Worm (Caenorhabditis elegans) whole organism, late embryonic: Measurements from ENCODE around the gene arrd-17.

ENCODE experiments used
- C08G9.2 ChIP-seq: sonication (generic microtip); optimal IDR thresholded peaks from 2 replicates; lab custom pipeline; 2016; ENCODE audit warnings: mild to moderate bottlenecking, missing genetic modification characterization, moderate library complexity, missing compliant biosample characterization
- Y22D7AL.16 ChIP-seq: sonication (generic microtip); optimal IDR thresholded peaks from 2 replicates; lab custom pipeline; 2016; ENCODE audit warnings: missing genetic modification characterization, missing compliant biosample characterization
- ahr-1 ChIP-seq: sonication (generic microtip); optimal IDR thresholded peaks from 2 replicates; lab custom pipeline; 2016; ENCODE audit warnings: missing genetic modification characterization, missing compliant biosample characterization
- ceh-14 ChIP-seq: sonication (generic microtip); optimal IDR thresholded peaks from 2 replicates; lab custom pipeline; 2016; ENCODE audit warnings: missing genotype, missing genetic modification characterization, missing compliant biosample characterization
- ceh-18 ChIP-seq: sonication (generic microtip); optimal IDR thresholded peaks from 2 replicates; lab custom pipeline; 2016; ENCODE audit warnings: missing genetic modification characterization, missing compliant biosample characterization
- ceh-22 ChIP-seq: sonication (generic microtip); optimal IDR thresholded peaks from 2 replicates; lab custom pipeline; 2017; ENCODE audit warnings: missing biosample characterization, missing genetic modification characterization
- ceh-30 ChIP-seq: fragments of 150-350 bp; optimal IDR thresholded peaks from 2 replicates; lab custom pipeline; 2014; ENCODE audit warnings: missing biosample characterization, missing genetic modification characterization
- ceh-34 ChIP-seq: sonication (generic microtip); optimal IDR thresholded peaks from 2 replicates; lab custom pipeline; 2016; ENCODE audit warnings: mild to moderate bottlenecking, missing genetic modification characterization, missing compliant biosample characterization
- ceh-48 ChIP-seq: sonication (generic microtip); optimal IDR thresholded peaks from 2 replicates; lab custom pipeline; 2016; ENCODE audit warnings: missing genetic modification characterization, inconsistent platforms, missing compliant biosample characterization
- ceh-6 ChIP-seq: fragments of 200-800 bp; sonication (Bioruptor generic); optimal IDR thresholded peaks from 2 replicates; lab custom pipeline; 2018; ENCODE audit warnings: mild to moderate bottlenecking, missing genetic modification characterization, missing compliant biosample characterization
- ceh-9 ChIP-seq: sonication (generic microtip); optimal IDR thresholded peaks from 2 replicates; lab custom pipeline; 2016; ENCODE audit warnings: mild to moderate bottlenecking, missing genetic modification characterization, inconsistent platforms, missing compliant biosample characterization
- che-1 ChIP-seq: sonication (generic microtip); optimal IDR thresholded peaks from 2 replicates; lab custom pipeline; 2016; ENCODE audit warnings: mild to moderate bottlenecking, missing genetic modification characterization, missing compliant biosample characterization
- dmd-4 ChIP-seq: sonication (generic microtip); optimal IDR thresholded peaks from 2 replicates; lab custom pipeline; 2016; ENCODE audit warnings: borderline replicate concordance, missing genetic modification characterization, missing compliant biosample characterization
- elt-2 ChIP-seq: sonication (generic microtip); optimal IDR thresholded peaks from 2 replicates; lab custom pipeline; 2016; ENCODE audit warnings: missing genetic modification reagents, missing genetic modification characterization, missing compliant biosample characterization
- fkh-6 ChIP-seq: sonication (generic microtip); optimal IDR thresholded peaks from 2 replicates; lab custom pipeline; 2016; ENCODE audit warnings: missing genetic modification characterization, missing compliant biosample characterization
- hlh-30 ChIP-seq: sonication (generic microtip); optimal IDR thresholded peaks from 2 replicates; lab custom pipeline; 2017; ENCODE audit warnings: antibody characterized with exemption, missing genetic modification characterization, missing compliant biosample characterization; ENCODE audit not compliant: insufficient read depth
- hlh-8 ChIP-seq: sonication (generic microtip); optimal IDR thresholded peaks from 2 replicates; lab custom pipeline; 2016; ENCODE audit warnings: missing genotype, missing genetic modification characterization, missing compliant biosample characterization
- lin-11 ChIP-seq: fragments of 200-800 bp; sonication (Bioruptor generic); optimal IDR thresholded peaks from 2 replicates; lab custom pipeline; 2018; ENCODE audit warnings: mild to moderate bottlenecking, missing genetic modification characterization, missing compliant biosample characterization
- mec-3 ChIP-seq: sonication (generic microtip); optimal IDR thresholded peaks from 2 replicates; lab custom pipeline; 2016; ENCODE audit warnings: borderline replicate concordance, missing genetic modification characterization, missing compliant biosample characterization
- nfya-1 ChIP-seq: sonication (generic microtip); optimal IDR thresholded peaks from 2 replicates; lab custom pipeline; 2017; ENCODE audit warnings: missing genetic modification characterization, mild to moderate bottlenecking, missing compliant biosample characterization, antibody characterized with exemption, moderate library complexity
- nhr-11 ChIP-seq: fragments of 150-350 bp; optimal IDR thresholded peaks from 2 replicates; lab custom pipeline; 2014; ENCODE audit warnings: missing biosample characterization, missing genetic modification characterization
- nhr-232 ChIP-seq: sonication (generic microtip); optimal IDR thresholded peaks from 2 replicates; lab custom pipeline; 2016; ENCODE audit warnings: missing genetic modification characterization, missing compliant biosample characterization
- pag-3 ChIP-seq: sonication (generic microtip); optimal IDR thresholded peaks from 2 replicates; lab custom pipeline; 2016; ENCODE audit warnings: missing compliant biosample characterization, missing genetic modification characterization, borderline replicate concordance
- pat-9 ChIP-seq: fragments of 200-800 bp; sonication (Bioruptor generic); optimal IDR thresholded peaks from 2 replicates; lab custom pipeline; 2018; ENCODE audit warnings: mild to moderate bottlenecking, missing genetic modification characterization, moderate library complexity, missing compliant biosample characterization
- pha-4 ChIP-seq: fragments of 150-350 bp; optimal IDR thresholded peaks from 2 replicates; lab custom pipeline; 2018; ENCODE audit warnings: missing biosample characterization, missing genetic modification reagents, missing genetic modification characterization
- pros-1 ChIP-seq: fragments of 150-350 bp; optimal IDR thresholded peaks from 2 replicates; lab custom pipeline; 2014; ENCODE audit warnings: missing biosample characterization, missing genetic modification reagents, missing genetic modification characterization
- sox-4 ChIP-seq: sonication (generic microtip); optimal IDR thresholded peaks from 2 replicates; lab custom pipeline; 2017; ENCODE audit warnings: mild to moderate bottlenecking, missing genetic modification characterization, inconsistent platforms, missing compliant biosample characterization
- tbx-7 ChIP-seq: sonication (generic microtip); optimal IDR thresholded peaks from 2 replicates; lab custom pipeline; 2016; ENCODE audit warnings: missing genotype, missing genetic modification characterization, missing compliant biosample characterization
- unc-42 ChIP-seq: sonication (generic microtip); optimal IDR thresholded peaks from 2 replicates; lab custom pipeline; 2016; ENCODE audit warnings: missing genotype, missing genetic modification characterization, missing compliant biosample characterization
- unc-86 ChIP-seq: sonication (generic microtip); optimal IDR thresholded peaks from 2 replicates; lab custom pipeline; 2016; ENCODE audit warnings: missing genetic modification characterization, missing compliant biosample characterization
- ztf-16 ChIP-seq: sonication (generic microtip); optimal IDR thresholded peaks from 2 replicates; lab custom pipeline; 2017; ENCODE audit warnings: missing genetic modification characterization, missing compliant biosample characterization

Gene arrd-17

DNA sequence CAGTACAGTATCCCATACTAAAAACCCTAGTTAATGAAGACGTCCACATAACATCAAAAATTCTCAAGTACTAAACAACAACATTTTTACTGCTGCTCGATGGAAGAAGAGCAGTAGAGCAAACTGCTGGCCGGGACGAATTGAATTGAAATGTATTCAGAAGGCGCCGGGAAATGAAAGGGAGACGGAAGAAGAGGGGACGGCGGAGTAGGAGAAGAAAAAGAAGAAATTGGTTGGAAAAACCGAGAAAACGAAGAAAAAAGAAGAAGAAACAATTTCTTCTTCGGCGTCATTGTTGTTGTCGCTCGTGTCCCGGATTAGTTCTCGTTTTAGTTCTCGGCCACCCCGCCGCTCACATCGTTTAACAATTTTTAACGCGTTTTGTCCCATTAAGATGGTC lies 3.2 kb upstream of the arrd-17 start:
- TF ChIP-seq hlh-30 (tag; lab: Kevin White, UChicago) (no peak), ceh-14 (tag; lab: Kevin White, UChicago) (no peak), unc-42 (tag; lab: Kevin White, UChicago) (peak; percentile 66), ztf-16 (tag; lab: Kevin White, UChicago) (no peak)

- TF ChIP-seq pha-4 (tag; lab: Kevin White, UChicago) (no peak), elt-2 (tag; lab: Kevin White, UChicago) (peak; percentile 85), Y22D7AL.16 (tag; lab: Kevin White, UChicago) (no peak), nhr-232 (tag; lab: Kevin White, UChicago) (no peak), sox-4 (tag; lab: Kevin White, UChicago) (no peak)
These were observed 3.9 kb downstream of the arrd-17 start, which contains the start of gene T12D8.5 for ce11 chrIII:13626692-13627091. T12D8.5 (minus strand) TSS chrIII:13626786.

DNA sequence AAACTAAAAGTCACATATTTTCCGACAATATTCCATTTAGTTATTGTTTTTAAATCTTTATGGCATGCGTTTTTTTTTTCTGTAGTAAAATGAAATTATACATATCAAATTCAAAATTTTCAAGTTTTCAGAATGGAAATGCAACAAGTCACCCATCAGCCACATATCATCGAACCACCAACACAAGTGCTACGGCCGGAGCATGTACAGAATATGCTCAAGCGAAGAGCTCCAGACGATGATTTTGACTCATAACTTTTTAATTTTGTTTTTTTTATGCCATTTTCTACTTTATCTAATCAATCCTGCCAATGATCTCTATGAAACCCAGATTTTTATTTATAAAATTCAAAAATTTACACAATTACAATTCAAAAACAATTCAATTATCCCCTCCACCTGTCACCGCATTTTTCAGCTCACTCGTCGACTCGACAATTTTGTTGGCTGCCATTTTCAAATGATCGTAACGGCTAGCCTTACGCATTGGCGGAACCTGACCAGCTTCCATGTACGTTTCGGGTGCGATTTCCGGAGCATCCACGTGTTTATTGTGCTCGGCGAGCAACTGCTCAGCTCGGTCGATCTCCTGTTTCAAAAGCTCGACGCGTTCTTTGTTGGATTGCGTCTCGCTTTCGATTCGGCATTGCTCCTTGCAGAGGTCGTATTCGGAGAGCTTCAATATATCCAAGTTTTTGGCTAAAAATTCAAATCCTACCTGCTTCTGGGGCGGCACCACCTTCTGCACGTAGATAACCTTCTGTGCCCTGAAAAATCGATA lies 4.8 kb downstream of the arrd-17 start:
- TF ChIP-seq ceh-34 (tag; lab: Kevin White, UChicago) (no peak), hlh-30 (tag; lab: Kevin White, UChicago) (no peak), ceh-6 (GFP tag; lab: Kevin White, UChicago) (no peak), C08G9.2 (tag; lab: Kevin White, UChicago) (no peak)

- no peak for TF ChIP-seq mec-3
- no peak for TF ChIP-seq ceh-48 (tag; lab: Kevin White, UChicago)
- TF ChIP-seq hlh-8 (tag; lab: Kevin White, UChicago) = no peak
- no peak for TF ChIP-seq fkh-6 (tag; lab: Kevin White, UChicago)
- no peak for TF ChIP-seq pros-1
These were observed 6.4 kb downstream of the arrd-17 start, which contains the start of gene taf-9 for ce11 chrIII:13624226-13624625. taf-9 (plus strand) TSS chrIII:13624276.

ce11 chrIII:13623014-13623413 lies 7.6 kb downstream of the arrd-17 start, which contains the start of gene mlc-5:
mlc-5 (plus strand) TSS chrIII:13623314.
- TF ChIP-seq ceh-14 (tag; lab: Kevin White, UChicago) (no peak), pat-9 (tag; lab: Kevin White, UChicago) (no peak), lin-11 (tag; lab: Kevin White, UChicago) (no peak), hlh-8 (tag; lab: Kevin White, UChicago) (no peak), pag-3 (tag; lab: Kevin White, UChicago) (no peak), nhr-11 (tag; lab: Kevin White, UChicago) (no peak), ahr-1 (tag; lab: Kevin White, UChicago) (no peak)

DNA sequence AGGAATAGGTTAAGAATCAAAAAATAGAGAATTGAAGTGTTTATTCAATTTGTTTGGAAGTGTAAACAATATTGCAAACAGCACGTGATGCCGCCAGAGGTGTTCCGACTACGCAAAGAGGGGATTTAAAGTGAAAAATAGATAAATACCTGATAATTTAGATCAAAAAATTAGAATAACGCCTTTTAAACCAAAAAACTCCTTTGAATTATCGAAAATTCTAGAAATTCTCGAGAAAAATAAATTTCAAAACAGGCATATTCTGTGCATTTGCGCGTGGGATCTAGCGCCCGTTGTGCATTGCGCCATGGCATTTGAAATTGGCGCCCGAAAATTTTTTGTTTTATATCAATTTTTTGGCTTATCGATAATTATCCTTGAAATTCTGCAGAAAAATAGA lies 8.3 kb downstream of the arrd-17 start, which contains the start of gene hip-1:
Gene hip-1, minus strand, starts transcription at position 225 of the 400 bp plus-strand sequence.
- TF ChIP-seq che-1 (tag; lab: Kevin White, UChicago) = no peak
- TF ChIP-seq ceh-30 = no peak
- no peak for TF ChIP-seq unc-86 (tag; lab: Kevin White, UChicago)
- TF ChIP-seq nfya-1 (tag; lab: Kevin White, UChicago) = peak; percentile 13
- no peak for TF ChIP-seq ceh-14 (tag; lab: Kevin White, UChicago)
- no peak for TF ChIP-seq sox-4 (tag; lab: Kevin White, UChicago)
- TF ChIP-seq lin-11 (tag; lab: Kevin White, UChicago) = no peak
- TF ChIP-seq fkh-6 (tag; lab: Kevin White, UChicago) = no peak
- no peak for TF ChIP-seq tbx-7 (tag; lab: Kevin White, UChicago)
- no peak for TF ChIP-seq ceh-9 (tag; lab: Kevin White, UChicago)
- peak; percentile 28 for TF ChIP-seq unc-42 (tag; lab: Kevin White, UChicago)
- TF ChIP-seq ceh-22 (tag; lab: Kevin White, UChicago) = no peak
- no peak for TF ChIP-seq elt-2 (tag; lab: Kevin White, UChicago)
- TF ChIP-seq dmd-4 (tag; lab: Kevin White, UChicago) = no peak
- no peak for TF ChIP-seq ceh-18 (tag; lab: Kevin White, UChicago)
- TF ChIP-seq pros-1 = no peak
